Worm (Caenorhabditis elegans) whole organism, L2 larva: ENCODE data around the gene F22E5.13.
A peak's percentile ranks its signal among the peaks of the same experiment; 100 is the strongest.
"Not testable (repeated sequence)": the region's sequence is repeated elsewhere in the genome, so short reads cannot be mapped to it uniquely, and the experiment has no call there.

ENCODE experiments used
- C34F6.9 ChIP-seq: fragments of 150-350 bp; optimal IDR thresholded peaks from 2 replicates; lab custom pipeline; 2014; ENCODE audit warnings: missing biosample characterization, missing genetic modification characterization
- R02D3.7 ChIP-seq: fragments of 150-350 bp; optimal IDR thresholded peaks from 2 replicates; lab custom pipeline; 2014; ENCODE audit warnings: missing biosample characterization, missing genetic modification characterization
- ZK546.5 ChIP-seq: sonication (generic microtip); optimal IDR thresholded peaks from 2 replicates; lab custom pipeline; 2017; ENCODE audit warnings: missing biosample characterization, missing genetic modification characterization
- ama-1 ChIP-seq: fragments of 150-350 bp; optimal IDR thresholded peaks from 2 replicates; lab custom pipeline; 2018; ENCODE audit warnings: inconsistent platforms
- blmp-1 ChIP-seq: sonication (generic microtip); optimal IDR thresholded peaks from 2 replicates; lab custom pipeline; 2017; ENCODE audit warnings: missing genetic modification characterization, mild to moderate bottlenecking, missing compliant biosample characterization, antibody characterized with exemption, moderate library complexity; ENCODE audit not compliant: insufficient read depth
- ceh-82 ChIP-seq: fragments of 150-350 bp; optimal IDR thresholded peaks from 2 replicates; lab custom pipeline; 2014; ENCODE audit warnings: missing biosample characterization, missing genetic modification characterization
- egl-27 ChIP-seq: sonication (generic microtip); optimal IDR thresholded peaks from 3 replicates; lab custom pipeline; 2017; ENCODE audit warnings: missing biosample characterization, missing genetic modification reagents, missing genetic modification characterization
- elt-1 ChIP-seq: fragments of 150-350 bp; optimal IDR thresholded peaks from 2 replicates; lab custom pipeline; 2014; ENCODE audit warnings: missing biosample characterization, missing genetic modification characterization
- gmeb-1 ChIP-seq: fragments of 150-350 bp; optimal IDR thresholded peaks from 2 replicates; lab custom pipeline; 2014; ENCODE audit warnings: missing biosample characterization, missing genetic modification characterization
- lsy-2 ChIP-seq, 2 experiments: fragments of 150-350 bp in 1 of 2; sonication (generic microtip) in 1 of 2; optimal IDR thresholded peaks; 2 replicates each; lab custom pipeline; 2014 to 2017; ENCODE audit warnings: missing biosample characterization in 2 of 2, missing genetic modification characterization in 2 of 2
- mab-5 ChIP-seq: fragments of 150-350 bp; optimal IDR thresholded peaks from 2 replicates; lab custom pipeline; 2014; ENCODE audit warnings: missing biosample characterization, missing genetic modification characterization
- mdl-1 ChIP-seq, 2 experiments: fragments of 150-350 bp in 1 of 2; sonication (generic microtip) in 1 of 2; optimal IDR thresholded peaks; 2 replicates each; lab custom pipeline; 2017; ENCODE audit warnings: missing biosample characterization in 2 of 2, missing genetic modification characterization in 2 of 2
- nhr-10 ChIP-seq: sonication (generic microtip); optimal IDR thresholded peaks from 2 replicates; lab custom pipeline; 2017; ENCODE audit warnings: missing biosample characterization, missing genetic modification characterization
- nhr-11 ChIP-seq: fragments of 150-350 bp; optimal IDR thresholded peaks from 2 replicates; lab custom pipeline; 2014; ENCODE audit warnings: missing biosample characterization, missing genetic modification characterization
- nhr-12 ChIP-seq: fragments of 150-350 bp; optimal IDR thresholded peaks from 2 replicates; lab custom pipeline; 2014; ENCODE audit warnings: missing biosample characterization, missing genetic modification characterization
- nhr-129 ChIP-seq: fragments of 150-350 bp; optimal IDR thresholded peaks from 2 replicates; lab custom pipeline; 2014; ENCODE audit warnings: missing biosample characterization, missing genetic modification characterization
- nhr-21 ChIP-seq: fragments of 150-350 bp; optimal IDR thresholded peaks from 2 replicates; lab custom pipeline; 2014; ENCODE audit warnings: missing biosample characterization, missing genetic modification characterization
- nhr-237 ChIP-seq: fragments of 150-350 bp; optimal IDR thresholded peaks from 2 replicates; lab custom pipeline; 2014; ENCODE audit warnings: missing biosample characterization, missing genetic modification characterization
- nhr-6 ChIP-seq: fragments of 150-350 bp; optimal IDR thresholded peaks from 2 replicates; lab custom pipeline; 2014; ENCODE audit warnings: missing biosample characterization, missing genetic modification characterization
- peb-1 ChIP-seq: fragments of 150-350 bp; optimal IDR thresholded peaks from 2 replicates; lab custom pipeline; 2014; ENCODE audit warnings: missing biosample characterization, missing genetic modification characterization
- sem-4 ChIP-seq: fragments of 150-350 bp; optimal IDR thresholded peaks from 2 replicates; lab custom pipeline; 2014; ENCODE audit warnings: missing biosample characterization, missing genetic modification reagents, missing genetic modification characterization
- sma-3 ChIP-seq: sonication (generic microtip); optimal IDR thresholded peaks from 2 replicates; lab custom pipeline; 2016; ENCODE audit warnings: missing genetic modification reagents, missing genetic modification characterization, missing compliant biosample characterization
- sma-9 ChIP-seq, 2 experiments: fragments of 150-350 bp in 1 of 2; sonication (generic microtip) in 1 of 2; optimal IDR thresholded peaks; 2 replicates each; lab custom pipeline; 2014 to 2016; ENCODE audit warnings: missing genetic modification characterization in 2 of 2, mild to moderate bottlenecking in 1 of 2, missing biosample characterization in 1 of 2, missing compliant biosample characterization in 1 of 2, missing genetic modification reagents in 1 of 2, moderate library complexity in 1 of 2
- snpc-4 ChIP-seq: fragments of 150-350 bp; optimal IDR thresholded peaks from 2 replicates; lab custom pipeline; 2014; ENCODE audit warnings: missing biosample characterization, missing genetic modification characterization
- unc-39 ChIP-seq: fragments of 150-350 bp; optimal IDR thresholded peaks from 2 replicates; lab custom pipeline; 2014; ENCODE audit warnings: missing biosample characterization, missing genetic modification characterization
- unc-55 ChIP-seq: fragments of 150-350 bp; sonication (generic microtip); optimal IDR thresholded peaks from 3 replicates; lab custom pipeline; 2014; ENCODE audit warnings: missing biosample characterization, missing genetic modification reagents, missing genetic modification characterization
- unc-62 ChIP-seq: fragments of 150-350 bp; optimal IDR thresholded peaks from 2 replicates; lab custom pipeline; 2014; ENCODE audit warnings: missing biosample characterization, missing genetic modification reagents, missing genetic modification characterization
- zag-1 ChIP-seq: fragments of 150-350 bp; optimal IDR thresholded peaks from 2 replicates; lab custom pipeline; 2014; ENCODE audit warnings: missing biosample characterization, missing genetic modification characterization
- ztf-11 ChIP-seq: sonication (generic microtip); optimal IDR thresholded peaks from 2 replicates; lab custom pipeline; 2017; ENCODE audit warnings: missing biosample characterization, missing genetic modification characterization
- ztf-4 ChIP-seq: fragments of 150-350 bp; optimal IDR thresholded peaks from 2 replicates; lab custom pipeline; 2014; ENCODE audit warnings: missing biosample characterization, missing genetic modification characterization

The F22E5.13 gene

ce11 chrII:2649015-2649414 lies 424 bp downstream of the F22E5.13 start (continued):
- no peak for TF ChIP-seq egl-27
- no peak for TF ChIP-seq nhr-237
- TF ChIP-seq ceh-82, result no peak
- peak in 1 of 2 experiments; percentile 65 for TF ChIP-seq lsy-2 (tag; optimal IDR thresholded peaks at IDR 0.05; lab: Kevin White, UChicago)
- no peak for TF ChIP-seq unc-39
- no peak for TF ChIP-seq elt-1 (tag; lab: Kevin White, UChicago)
- TF ChIP-seq nhr-129 (tag; lab: Kevin White, UChicago), result peak; percentile 29
- TF ChIP-seq unc-62 (GFP tag; lab: Kevin White, UChicago), result no peak
- no peak for TF ChIP-seq nhr-21 (tag; lab: Kevin White, UChicago)
- TF ChIP-seq ZK546.5 (tag; lab: Kevin White, UChicago), result no peak
- TF ChIP-seq C34F6.9 (tag; lab: Kevin White, UChicago), result peak; percentile 81
- TF ChIP-seq ztf-4, result no peak
- peak; percentile 16 for TF ChIP-seq snpc-4 (tag; lab: Kevin White, UChicago)
- TF ChIP-seq sma-9 (GFP tag; optimal IDR thresholded peaks at IDR 0.05; lab: Kevin White, UChicago), result no peak
- no peak for TF ChIP-seq sma-9 (tag; optimal IDR thresholded peaks at IDR 0.05; lab: Kevin White, UChicago)
- peak; percentile 13 for TF ChIP-seq sem-4 (tag; lab: Kevin White, UChicago)
- TF ChIP-seq nhr-11 (tag; lab: Kevin White, UChicago), result no peak

- not testable (repeated sequence) for TF ChIP-seq gmeb-1 (tag; lab: Kevin White, UChicago); mab-5; sma-3 (GFP tag; lab: Kevin White, UChicago)
- TF ChIP-seq, all 48 proteins: peak for 0; not testable (repeated sequence) for 48
Measured at ce11 chrII:2646756-2647155, 2.7 kb downstream of the F22E5.13 start, which contains the start of gene F22E5.12. TSS of gene F22E5.12 (minus strand) at chrII:2646856.

ce11 chrII:2644498-2644897 lies 4.9 kb downstream of the F22E5.13 start, which contains the start of gene F22E5.11:
TSS of gene F22E5.11 (minus strand) at chrII:2644598.
- no peak for TF ChIP-seq elt-1 (tag; lab: Kevin White, UChicago)
- no peak for TF ChIP-seq nhr-129 (tag; lab: Kevin White, UChicago)
- TF ChIP-seq mdl-1 (tag; optimal IDR thresholded peaks at IDR 0.05; lab: Kevin White, UChicago), result no peak
- no peak for TF ChIP-seq zag-1
- TF ChIP-seq ztf-4, result no peak
- TF ChIP-seq, all 48 proteins: peak for 0

- TF ChIP-seq nhr-237 (no peak), zag-1 (no peak), blmp-1 (tag; lab: Kevin White, UChicago) (no peak), ztf-11 (tag; lab: Kevin White, UChicago) (no peak), nhr-10 (tag; lab: Kevin White, UChicago) (no peak), nhr-12 (tag; lab: Kevin White, UChicago) (no peak), nhr-6 (tag; lab: Kevin White, UChicago) (no peak), mab-5 (no peak), sma-9 (GFP tag; optimal IDR thresholded peaks at IDR 0.05; lab: Kevin White, UChicago) (no peak), sma-9 (tag; optimal IDR thresholded peaks at IDR 0.05; lab: Kevin White, UChicago) (no peak), snpc-4 (tag; lab: Kevin White, UChicago) (no peak), ama-1 (lab: Kevin White, UChicago) (no peak), R02D3.7 (tag; lab: Kevin White, UChicago) (no peak), ZK546.5 (tag; lab: Kevin White, UChicago) (no peak)
Measured at ce11 chrII:2641777-2642176, 7.7 kb downstream of the F22E5.13 start, which contains the start of gene F22E5.7. TSS of gene F22E5.7 (plus strand) at chrII:2642077.

- TF ChIP-seq peb-1, result no peak
- no peak for TF ChIP-seq ZK546.5 (tag; lab: Kevin White, UChicago)
- no peak for TF ChIP-seq sma-3 (GFP tag; lab: Kevin White, UChicago)
Measured at ce11 chrII:2640982-2641381, 8.5 kb downstream of the F22E5.13 start, which contains the start of gene F22E5.23. TSS of gene F22E5.23 (plus strand) at chrII:2641282.

ce11 chrII:2639401-2640088 lies 9.9 kb downstream of the F22E5.13 start, which contains the start of gene F22E5.8:
TSS of gene F22E5.8 (plus strand) at chrII:2640038.
- TF ChIP-seq unc-55 (GFP tag; lab: Kevin White, UChicago); lsy-2 (tag; optimal IDR thresholded peaks at IDR 0.05; lab: Kevin White, UChicago); mdl-1 (tag; optimal IDR thresholded peaks at IDR 0.05; lab: Kevin White, UChicago): not testable (repeated sequence)
